Worm (Caenorhabditis elegans): ENCODE data around the gene nsph-3.2.

DNA sequence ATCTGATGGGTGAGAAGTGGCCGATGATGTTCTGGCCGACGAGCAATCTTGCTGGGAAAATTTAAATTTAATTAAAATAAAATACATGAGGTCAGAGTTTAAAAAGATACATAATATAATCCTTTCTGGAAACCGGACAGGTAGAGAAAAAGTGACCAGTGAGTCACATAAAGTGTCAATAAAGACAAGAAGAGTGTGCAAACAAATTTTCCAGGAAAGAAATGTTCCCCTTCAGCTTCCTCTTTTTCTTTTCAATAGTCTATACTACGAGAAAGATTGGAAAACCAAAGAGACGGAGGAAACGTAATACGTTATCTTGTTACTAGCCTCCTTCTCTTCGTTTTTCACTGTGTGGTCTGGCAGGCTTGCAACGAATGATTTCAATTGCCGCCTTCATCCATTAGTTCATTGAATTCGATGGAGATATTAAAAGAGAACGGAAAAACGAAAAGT lies 37.9 kb downstream of the nsph-3.2 start, which contains the start of gene tsp-12:
- TF ChIP-seq cog-1 (tag; optimal IDR thresholded peaks at IDR 0.05) (no peak), ref-1 (GFP tag; conservative IDR thresholded peaks at IDR 0.05) (no peak)

All from whole organism, midembryonic.